Fruit fly (Drosophila melanogaster): ENCODE measurements around the gene Cyp313a4.

DNA sequence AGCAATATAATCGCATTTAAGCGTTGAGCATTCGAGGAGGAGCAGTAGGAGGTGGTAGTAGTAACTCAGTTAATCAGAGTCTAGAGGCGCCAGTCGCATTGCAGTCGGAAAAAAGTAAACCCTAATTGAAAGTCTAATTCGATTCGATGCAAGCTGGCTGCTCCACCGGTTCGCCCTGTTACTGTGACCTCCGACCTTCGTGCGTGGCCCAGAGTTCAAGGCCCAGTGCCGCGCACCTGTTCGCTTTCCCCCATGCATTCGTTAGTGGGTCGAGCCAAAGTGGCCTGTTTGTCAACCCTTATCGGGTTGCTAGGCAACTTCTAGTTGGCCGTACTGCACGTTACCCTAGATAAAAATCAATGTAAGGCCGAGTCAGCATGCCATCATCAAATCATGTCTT lies 19.3 kb upstream of the Cyp313a4 start:
- no peak for TF ChIP-seq D1 (tag; optimal IDR thresholded peaks at IDR 0.05)
- TF ChIP-seq EcR (GFP tag; optimal IDR thresholded peaks at IDR 0.05) = no peak
- no peak for TF ChIP-seq CG9948 (tag; optimal IDR thresholded peaks at IDR 0.05)
- no peak for TF ChIP-seq CG34367 (tag; optimal IDR thresholded peaks at IDR 0.05)
- no peak for TF ChIP-seq Snoo (tag; optimal IDR thresholded peaks at IDR 0.05)
- TF ChIP-seq CG8159 (tag; optimal IDR thresholded peaks at IDR 0.05) = no peak
- no peak for TF ChIP-seq CG13204 (GFP tag; optimal IDR thresholded peaks at IDR 0.05)
- no peak for TF ChIP-seq CG17806 (tag; optimal IDR thresholded peaks at IDR 0.05)
- no peak for TF ChIP-seq fd96Ca (GFP tag; IDR thresholded peaks at IDR 0.05)
- TF ChIP-seq rn (GFP tag; IDR thresholded peaks at IDR 0.05) = no peak
